Worm (Caenorhabditis elegans) whole organism, L4 larva: ENCODE results near the gene zhit-2.

Experiments used
- F37D6.2 ChIP-seq: sonication (generic microtip); optimal IDR thresholded peaks from 2 replicates; lab custom pipeline; 2016; ENCODE audit warnings: mild to moderate bottlenecking, missing genetic modification characterization, missing compliant biosample characterization
- F44E2.7 ChIP-seq: fragments of 200-800 bp; sonication (Bioruptor generic); IDR thresholded peaks from 2 replicates; pipeline ENCODE4 v2.1.2; 2022; ENCODE audit warnings: missing genetic modification characterization, missing compliant biosample characterization
- F49E8.2 ChIP-seq: sonication (generic microtip); optimal IDR thresholded peaks from 2 replicates; lab custom pipeline; 2016; ENCODE audit warnings: missing compliant biosample characterization, mild to moderate bottlenecking, missing genetic modification characterization, borderline replicate concordance
- R02D3.7 ChIP-seq: fragments of 150-350 bp; sonication (generic microtip); optimal IDR thresholded peaks from 3 replicates; lab custom pipeline; 2014; ENCODE audit warnings: missing biosample characterization, missing genetic modification characterization
- T20F7.1 ChIP-seq: fragments of 200-800 bp; sonication (Bioruptor generic); optimal IDR thresholded peaks from 2 replicates; lab custom pipeline; 2018; ENCODE audit warnings: mild to moderate bottlenecking, missing genetic modification characterization, missing compliant biosample characterization
- Y48G9A.11 ChIP-seq: fragments of 200-800 bp; sonication (Bioruptor generic); IDR thresholded peaks from 2 replicates; pipeline ENCODE4 v1.3.6; 2022; ENCODE audit warnings: missing genetic modification reagents, missing genetic modification characterization, missing compliant biosample characterization
- ZK337.2 ChIP-seq: fragments of 200-800 bp; sonication (Bioruptor generic); IDR thresholded peaks from 2 replicates; pipeline ENCODE4 v1.3.6; 2022; ENCODE audit warnings: missing genetic modification reagents, missing genetic modification characterization, missing compliant biosample characterization
- aha-1 ChIP-seq: fragments of 150-350 bp; peaks from one replicate; lab custom pipeline; 2014; ENCODE audit warnings: missing biosample characterization, missing genetic modification characterization
- arid-1 ChIP-seq: fragments of 200-800 bp; sonication (Bioruptor generic); conservative IDR thresholded peaks from 2 replicates; pipeline ENCODE4 v1.3.6; 2022; ENCODE audit warnings: missing genetic modification reagents, missing genetic modification characterization, missing compliant biosample characterization
- ceh-28 ChIP-seq: fragments of 150-350 bp; optimal IDR thresholded peaks from 2 replicates; lab custom pipeline; 2014; ENCODE audit warnings: missing biosample characterization, missing genetic modification reagents, missing genetic modification characterization
- ceh-44 ChIP-seq: fragments of 200-800 bp; sonication (Bioruptor generic); IDR thresholded peaks from 2 replicates; pipeline ENCODE4 v1.3.6; 2022; ENCODE audit warnings: missing genetic modification reagents, missing genetic modification characterization, missing compliant biosample characterization
- ces-1 ChIP-seq: fragments of 150-350 bp; sonication (generic microtip); optimal IDR thresholded peaks from 4 replicates; lab custom pipeline; 2014; ENCODE audit warnings: missing biosample characterization, missing genetic modification reagents, missing genetic modification characterization
- ctbp-1 ChIP-seq: fragments of 200-800 bp; sonication (Bioruptor generic); IDR thresholded peaks from 2 replicates; pipeline ENCODE4 v1.3.6; 2022; ENCODE audit warnings: missing genetic modification reagents, missing genetic modification characterization, missing compliant biosample characterization
- daf-16 ChIP-seq, 3 experiments: sonication (generic microtip); optimal IDR thresholded peaks; 2 replicates each; lab custom pipeline; 2016 to 2017; ENCODE audit warnings: missing genetic modification characterization in 3 of 3, missing genetic modification reagents in 3 of 3, mild to moderate bottlenecking in 2 of 3, missing compliant biosample characterization in 2 of 3, missing biosample characterization in 1 of 3, moderate library complexity in 1 of 3
- daf-8 ChIP-seq: fragments of 200-800 bp; sonication (Bioruptor generic); IDR thresholded peaks from 2 replicates; pipeline ENCODE4 v1.3.6; 2022; ENCODE audit warnings: missing genetic modification characterization, missing compliant biosample characterization
- dpl-1 ChIP-seq: fragments of 150-350 bp; optimal IDR thresholded peaks from 2 replicates; lab custom pipeline; 2014; ENCODE audit warnings: missing biosample characterization, missing genetic modification reagents, missing genetic modification characterization
- egl-43 ChIP-seq: fragments of 200-800 bp; sonication (Bioruptor generic); IDR thresholded peaks from 2 replicates; pipeline ENCODE4 v1.3.6; 2022; ENCODE audit warnings: missing genetic modification reagents, missing genetic modification characterization, missing compliant biosample characterization
- fkh-10 ChIP-seq: fragments of 150-350 bp; optimal IDR thresholded peaks from 2 replicates; lab custom pipeline; 2014; ENCODE audit warnings: missing biosample characterization, missing genetic modification reagents, missing genetic modification characterization
- gei-8 ChIP-seq: fragments of 200-800 bp; sonication (Bioruptor generic); optimal IDR thresholded peaks from 2 replicates; lab custom pipeline; 2018; ENCODE audit warnings: mild to moderate bottlenecking, missing genetic modification characterization, missing compliant biosample characterization
- hif-1 ChIP-seq, 2 experiments: sonication (generic microtip); optimal IDR thresholded peaks; 2 replicates each; lab custom pipeline; 2016 to 2017; ENCODE audit warnings: missing compliant biosample characterization in 2 of 2, missing genetic modification characterization in 2 of 2, missing genetic modification reagents in 2 of 2, missing genotype in 2 of 2, mild to moderate bottlenecking in 1 of 2
- lin-13 ChIP-seq: fragments of 150-350 bp; optimal IDR thresholded peaks from 2 replicates; lab custom pipeline; 2014; ENCODE audit warnings: missing biosample characterization, missing genetic modification reagents, missing genetic modification characterization
- lin-29 ChIP-seq: fragments of 200-800 bp; sonication (Bioruptor generic); IDR thresholded peaks from 2 replicates; pipeline ENCODE4 v1.3.6; 2022; ENCODE audit warnings: missing genetic modification reagents, missing genetic modification characterization, missing compliant biosample characterization
- lin-38 ChIP-seq: fragments of 200-800 bp; sonication (Bioruptor generic); IDR thresholded peaks from 2 replicates; pipeline ENCODE4 v1.3.6; 2022; ENCODE audit warnings: missing genetic modification reagents, missing genetic modification characterization, missing compliant biosample characterization
- lir-3 ChIP-seq: sonication (generic microtip); optimal IDR thresholded peaks from 2 replicates; lab custom pipeline; 2016; ENCODE audit warnings: mild to moderate bottlenecking, missing genetic modification characterization, missing compliant biosample characterization
- lsy-2 ChIP-seq, 2 experiments: fragments of 150-350 bp in 1 of 2; sonication (generic microtip) in 1 of 2; optimal IDR thresholded peaks; 2 replicates each; lab custom pipeline; 2014 to 2017; ENCODE audit warnings: missing biosample characterization in 2 of 2, missing genetic modification characterization in 2 of 2
- mdl-1 ChIP-seq, 2 experiments: fragments of 150-350 bp in 1 of 2; sonication (generic microtip) in 1 of 2; optimal IDR thresholded peaks; 2 replicates each; lab custom pipeline; 2014 to 2017; ENCODE audit warnings: missing biosample characterization in 2 of 2, missing genetic modification characterization in 2 of 2
- mes-2 ChIP-seq: sonication (generic microtip); optimal IDR thresholded peaks from 2 replicates; lab custom pipeline; 2016; ENCODE audit warnings: missing genotype, mild to moderate bottlenecking, missing genetic modification characterization, missing compliant biosample characterization; ENCODE audit not compliant: poor library complexity, severe bottlenecking
- mxl-2 ChIP-seq: fragments of 200-800 bp; sonication (Bioruptor generic); conservative IDR thresholded peaks from 2 replicates; pipeline ENCODE4 v1.3.6; 2022; ENCODE audit warnings: missing genetic modification reagents, missing genetic modification characterization, missing compliant biosample characterization
- nhr-10 ChIP-seq: fragments of 150-350 bp; optimal IDR thresholded peaks from 2 replicates; lab custom pipeline; 2014; ENCODE audit warnings: missing biosample characterization, missing genetic modification characterization
- nhr-102 ChIP-seq: sonication (generic microtip); optimal IDR thresholded peaks from 2 replicates; lab custom pipeline; 2016; ENCODE audit warnings: mild to moderate bottlenecking, missing genetic modification characterization, moderate library complexity, missing compliant biosample characterization
- nhr-11 ChIP-seq: fragments of 150-350 bp; optimal IDR thresholded peaks from 2 replicates; lab custom pipeline; 2014; ENCODE audit warnings: missing biosample characterization, missing genetic modification characterization
- nhr-28 ChIP-seq: fragments of 150-350 bp; optimal IDR thresholded peaks from 2 replicates; lab custom pipeline; 2014; ENCODE audit warnings: missing biosample characterization, missing genetic modification characterization
- nhr-42 ChIP-seq: fragments of 200-800 bp; sonication (Bioruptor generic); IDR thresholded peaks from 2 replicates; pipeline ENCODE4 v1.3.6; 2022; ENCODE audit warnings: missing genetic modification characterization, missing compliant biosample characterization
- nhr-77 ChIP-seq: fragments of 150-350 bp; optimal IDR thresholded peaks from 2 replicates; lab custom pipeline; 2014; ENCODE audit warnings: missing biosample characterization, missing genetic modification characterization
- php-3 ChIP-seq: fragments of 200-800 bp; sonication (Bioruptor generic); IDR thresholded peaks from 2 replicates; pipeline ENCODE4 v1.3.6; 2022; ENCODE audit warnings: missing genetic modification reagents, missing genetic modification characterization, missing compliant biosample characterization
- tag-97 ChIP-seq: fragments of 200-800 bp; sonication (Bioruptor generic); IDR thresholded peaks from 2 replicates; pipeline ENCODE4 v1.3.6; 2022; ENCODE audit warnings: missing genetic modification characterization, missing compliant biosample characterization
- unc-130 ChIP-seq: sonication (generic microtip); optimal IDR thresholded peaks from 2 replicates; lab custom pipeline; 2016; ENCODE audit warnings: missing genetic modification reagents, missing genetic modification characterization, missing compliant biosample characterization
- zag-1 ChIP-seq: fragments of 150-350 bp; optimal IDR thresholded peaks from 2 replicates; lab custom pipeline; 2014; ENCODE audit warnings: missing biosample characterization, missing genetic modification characterization
- zip-2 ChIP-seq: fragments of 150-350 bp; optimal IDR thresholded peaks from 2 replicates; lab custom pipeline; 2014; ENCODE audit warnings: missing biosample characterization, missing genetic modification characterization
- ztf-11 ChIP-seq: fragments of 150-350 bp; optimal IDR thresholded peaks from 2 replicates; lab custom pipeline; 2014; ENCODE audit warnings: missing biosample characterization, missing genetic modification characterization

The zhit-2 gene

DNA sequence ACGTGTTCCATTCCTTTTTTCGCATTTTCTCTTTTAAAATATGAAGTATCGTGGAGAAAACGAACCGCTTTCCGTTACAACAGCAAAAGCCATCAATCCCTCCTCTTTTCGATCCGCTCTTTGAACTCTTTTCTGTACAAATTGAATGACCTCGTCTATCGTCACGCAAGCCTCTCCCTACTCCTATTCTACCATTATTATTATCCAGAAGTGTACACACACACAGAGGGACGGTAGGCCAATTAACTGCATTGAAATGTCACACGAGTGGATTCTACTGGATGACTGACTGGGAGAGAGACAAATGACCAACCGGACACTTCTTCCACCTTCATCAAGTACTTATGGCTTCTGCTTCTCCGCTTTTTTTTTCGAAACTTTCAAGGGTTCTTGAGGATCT lies 36.0 kb downstream of the zhit-2 start:
- no peak for TF ChIP-seq F44E2.7 (GFP tag; lab: Robert Waterston, UW)
- 0 out of 2 replicates have a peak, but pooled peaks have one; percentile 18 for TF ChIP-seq Y48G9A.11 (GFP tag; lab: Robert Waterston, UW)

DNA sequence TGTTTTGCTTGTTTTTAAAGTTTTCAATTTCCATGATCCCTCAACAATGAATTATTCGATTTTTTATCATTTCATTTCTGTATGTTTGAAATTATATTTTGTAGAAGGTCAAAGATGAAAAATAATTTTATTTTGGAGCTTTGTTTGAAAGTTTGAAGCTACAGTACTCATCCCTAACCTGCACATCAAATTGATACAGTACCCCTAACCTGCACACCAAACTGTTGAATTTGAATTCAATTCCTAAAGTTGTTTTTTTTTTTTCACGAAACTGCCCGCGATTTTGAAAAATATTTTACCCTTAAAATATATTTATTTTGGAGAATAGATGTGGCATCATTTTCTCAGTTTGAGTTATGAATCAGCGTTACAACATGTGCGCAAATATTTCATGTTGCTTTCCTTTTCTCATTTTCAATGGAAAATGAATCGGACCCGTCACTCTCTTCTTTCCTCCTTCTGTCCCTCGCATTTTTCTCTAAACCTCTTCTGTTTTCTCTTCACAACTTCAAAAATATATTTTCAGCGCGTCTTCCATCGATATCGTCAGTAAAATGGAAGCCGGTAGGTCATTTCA lies 38.3 kb downstream of the zhit-2 start, which contains the start of gene R74.8:
TSS of gene R74.8 (plus strand) at position 527 of the 577 bp plus-strand sequence.
- TF ChIP-seq ZK337.2 (GFP tag; lab: Robert Waterston, UW) (no peak), mxl-2 (no peak), daf-16 (GFP tag; optimal IDR thresholded peaks at IDR 0.05; lab: Kevin White, UChicago) (no peak), daf-16 (tag; optimal IDR thresholded peaks at IDR 0.05; lab: Kevin White, UChicago) (no peak), zag-1 (no peak), ceh-44 (GFP tag; lab: Robert Waterston, UW) (no peak), lsy-2 (tag; optimal IDR thresholded peaks at IDR 0.05; lab: Kevin White, UChicago) (peak in 1 of 2 experiments; percentile 79), lin-13 (GFP tag; lab: Kevin White, UChicago) (no peak), unc-130 (GFP tag; lab: Kevin White, UChicago) (peak; percentile 67), php-3 (GFP tag; lab: Robert Waterston, UW) (no peak), ceh-28 (tag; lab: Kevin White, UChicago) (no peak), nhr-42 (GFP tag; lab: Robert Waterston, UW) (no peak), F49E8.2 (tag; lab: Kevin White, UChicago) (peak; percentile 19), tag-97 (GFP tag; lab: Robert Waterston, UW) (no peak), mdl-1 (tag; optimal IDR thresholded peaks at IDR 0.05; lab: Kevin White, UChicago) (no peak), lir-3 (tag; lab: Kevin White, UChicago) (no peak), hif-1 (tag; optimal IDR thresholded peaks at IDR 0.05; lab: Kevin White, UChicago) (no peak), nhr-28 (no peak), R02D3.7 (tag; lab: Kevin White, UChicago) (no peak), egl-43 (GFP tag; lab: Robert Waterston, UW) (no peak), ces-1 (GFP tag; lab: Kevin White, UChicago) (no peak), Y48G9A.11 (GFP tag; lab: Robert Waterston, UW) (peak; percentile 79), nhr-102 (tag; lab: Kevin White, UChicago) (no peak), lin-38 (peak; percentile 25), daf-8 (GFP tag; lab: Robert Waterston, UW) (no peak), ctbp-1 (GFP tag; lab: Robert Waterston, UW) (no peak)

DNA sequence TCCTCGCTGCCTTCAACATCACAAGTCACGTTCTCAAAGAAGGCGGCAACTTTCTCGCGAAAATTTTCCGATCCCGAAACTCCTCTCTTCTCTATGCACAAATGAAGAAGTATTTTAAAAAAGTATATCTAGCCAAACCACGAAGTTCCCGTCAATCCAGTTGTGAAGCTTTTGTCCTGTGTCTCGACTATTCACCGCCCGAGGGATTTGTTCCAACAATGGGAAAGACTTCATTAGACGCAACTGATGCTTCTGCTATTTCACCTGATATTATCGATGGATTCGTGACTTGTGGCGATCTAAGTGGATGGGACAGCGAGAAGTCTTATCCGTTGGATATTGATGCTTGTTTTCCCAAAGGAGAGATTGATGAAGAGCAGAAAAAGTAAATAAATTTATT lies 39.2 kb downstream of the zhit-2 start:
- peak; percentile 94 for TF ChIP-seq aha-1 (tag; lab: Kevin White, UChicago)
- no peak for TF ChIP-seq nhr-10 (tag; lab: Kevin White, UChicago)
- no peak for TF ChIP-seq F44E2.7 (GFP tag; lab: Robert Waterston, UW)
- TF ChIP-seq fkh-10 (GFP tag; lab: Kevin White, UChicago): no peak

DNA sequence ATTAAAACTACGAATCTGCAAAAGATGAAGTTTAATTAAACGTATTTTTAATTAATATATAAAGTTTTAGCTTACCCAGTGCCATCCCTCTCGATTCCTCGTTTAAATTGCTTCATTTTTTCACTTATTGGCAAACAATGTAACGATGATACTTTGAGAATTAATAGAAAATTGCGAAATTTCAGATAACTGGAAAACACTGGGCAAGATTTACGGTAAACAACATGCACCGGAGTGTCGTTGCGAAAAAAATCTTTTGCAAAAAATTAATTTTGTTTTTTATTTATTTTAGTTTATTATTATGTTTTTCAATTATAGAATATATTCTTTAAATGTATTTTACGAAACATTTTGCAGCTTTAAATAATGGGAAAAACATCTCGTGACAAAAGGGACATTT lies 40.1 kb downstream of the zhit-2 start, which contains the start of the genes pelo-1 and R74.7:
TSS of gene pelo-1 (minus strand) at position 151 of the 400 bp plus-strand sequence.
TSS of gene R74.7 (plus strand) at position 358 of the 400 bp plus-strand sequence.
- TF ChIP-seq nhr-11: no peak
- peak; percentile 2 for TF ChIP-seq zip-2 (tag; lab: Kevin White, UChicago)
- TF ChIP-seq nhr-42 (GFP tag; lab: Robert Waterston, UW): no peak
- TF ChIP-seq mes-2 (tag; lab: Kevin White, UChicago): peak; percentile 33
- peak; percentile 61 for TF ChIP-seq Y48G9A.11 (GFP tag; lab: Robert Waterston, UW)
- no peak for TF ChIP-seq lin-29 (GFP tag; lab: Robert Waterston, UW)
- TF ChIP-seq lsy-2 (tag; optimal IDR thresholded peaks at IDR 0.05; lab: Kevin White, UChicago): peak in 1 of 2 experiments; percentile 65
- peak; percentile 11 for TF ChIP-seq nhr-77 (tag; lab: Kevin White, UChicago)
- TF ChIP-seq daf-16 (GFP tag; optimal IDR thresholded peaks at IDR 0.05; lab: Kevin White, UChicago): no peak
- peak; percentile 21 for TF ChIP-seq daf-16 (tag; optimal IDR thresholded peaks at IDR 0.05; lab: Kevin White, UChicago)
- no peak for TF ChIP-seq arid-1 (GFP tag; lab: Robert Waterston, UW)
- no peak for TF ChIP-seq gei-8
- no peak for TF ChIP-seq dpl-1 (GFP tag; lab: Kevin White, UChicago)
- TF ChIP-seq T20F7.1 (GFP tag; lab: Kevin White, UChicago): peak; percentile 95
- TF ChIP-seq ceh-28 (tag; lab: Kevin White, UChicago): no peak
- TF ChIP-seq ztf-11 (tag; lab: Kevin White, UChicago): no peak
- no peak for TF ChIP-seq F37D6.2 (tag; lab: Kevin White, UChicago)
- peak; percentile 69 for TF ChIP-seq R02D3.7 (tag; lab: Kevin White, UChicago)
- TF ChIP-seq aha-1 (tag; lab: Kevin White, UChicago): no peak
- TF ChIP-seq F44E2.7 (GFP tag; lab: Robert Waterston, UW): no peak
